Fruit fly (Drosophila melanogaster) whole organism, adult: Measurements from ENCODE around the gene apn.

ENCODE experiments used
- CG12768 ChIP-seq: fragments of 200-800 bp; sonication (Bioruptor generic); optimal IDR thresholded peaks from 2 replicates; lab custom pipeline; 2017; ENCODE audit warnings: missing biosample characterization, missing genetic modification characterization, mild to moderate bottlenecking, moderate library complexity, missing genetic modification reagents
- CG5204 ChIP-seq: fragments of 200-800 bp; sonication (Bioruptor generic); optimal IDR thresholded peaks from 2 replicates; lab custom pipeline; 2016; ENCODE audit warnings: missing biosample characterization, missing genetic modification characterization
- tj ChIP-seq: fragments of 200-800 bp; sonication (Bioruptor generic); optimal IDR thresholded peaks from 3 replicates; lab custom pipeline; 2017; ENCODE audit warnings: missing biosample characterization, mild to moderate bottlenecking, missing genetic modification characterization, moderate library complexity

- TF ChIP-seq tj (GFP tag; lab: Kevin White, UChicago): no peak
- TF ChIP-seq CG12768 (GFP tag; lab: Kevin White, UChicago): no peak
- TF ChIP-seq CG5204 (GFP tag; lab: Kevin White, UChicago): no peak
Measured at dm6 chr3R:13338030-13338429, 49.4 kb upstream of the apn start, which contains the start of gene PK2-R1.
